Worm (Caenorhabditis elegans) whole organism, mixed stage, embryonic: ENCODE data around the gene F58A4.1.

Experiments used
- cnd-1 ChIP-seq: fragments of 200-800 bp; sonication (Bioruptor generic); optimal IDR thresholded peaks from 2 replicates; lab custom pipeline; 2018; ENCODE audit warnings: mild to moderate bottlenecking, missing genetic modification characterization, missing compliant biosample characterization
- elt-3 ChIP-seq: fragments of 150-350 bp; optimal IDR thresholded peaks from 2 replicates; lab custom pipeline; 2014; ENCODE audit warnings: missing biosample characterization, missing genetic modification characterization
- ham-2 ChIP-seq: fragments of 200-800 bp; sonication (Bioruptor generic); optimal IDR thresholded peaks from 2 replicates; lab custom pipeline; 2018; ENCODE audit warnings: mild to moderate bottlenecking, missing genetic modification characterization, missing compliant biosample characterization
- lin-13 ChIP-seq: fragments of 150-350 bp; optimal IDR thresholded peaks from 2 replicates; lab custom pipeline; 2014; ENCODE audit warnings: missing biosample characterization, missing genetic modification characterization
- mab-5 ChIP-seq: fragments of 150-350 bp; optimal IDR thresholded peaks from 2 replicates; lab custom pipeline; 2014; ENCODE audit warnings: missing biosample characterization, missing genetic modification characterization
- nhr-2 ChIP-seq: fragments of 150-350 bp; optimal IDR thresholded peaks from 2 replicates; lab custom pipeline; 2014; ENCODE audit warnings: missing biosample characterization, missing genetic modification characterization
- unc-39 ChIP-seq: fragments of 150-350 bp; optimal IDR thresholded peaks from 2 replicates; lab custom pipeline; 2014; ENCODE audit warnings: missing biosample characterization, missing genetic modification characterization
- unc-62 ChIP-seq: fragments of 150-350 bp; optimal IDR thresholded peaks from 2 replicates; lab custom pipeline; 2014; ENCODE audit warnings: missing biosample characterization, missing genetic modification reagents, missing genetic modification characterization
- ztf-11 ChIP-seq: fragments of 150-350 bp; optimal IDR thresholded peaks from 2 replicates; lab custom pipeline; 2014; ENCODE audit warnings: missing biosample characterization, missing genetic modification characterization

DNA sequence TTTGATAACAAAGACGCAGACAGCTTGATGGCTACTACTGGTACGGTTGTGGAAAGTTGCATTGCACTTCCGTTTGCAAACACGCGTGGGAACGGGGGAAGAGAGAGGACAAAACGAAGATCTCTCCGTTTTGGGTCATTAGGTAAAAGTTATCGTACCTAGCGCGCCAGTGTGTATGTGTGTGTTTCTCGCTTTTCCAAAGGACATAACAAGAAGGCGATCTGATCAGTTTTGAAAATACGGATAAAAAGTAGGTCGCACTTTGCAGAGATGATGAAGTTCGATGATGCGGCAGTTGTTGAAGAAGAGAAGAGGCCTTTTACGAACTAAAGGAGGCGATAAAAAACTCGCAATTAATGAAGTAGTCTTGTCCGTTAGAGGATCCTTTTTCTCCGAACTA is 46.8 kb downstream of the F58A4.1 start:
- TF ChIP-seq unc-62 (GFP tag; lab: Kevin White, UChicago) (no peak), cnd-1 (no peak), lin-13 (tag; lab: Kevin White, UChicago) (no peak), nhr-2 (tag; lab: Kevin White, UChicago) (no peak), elt-3 (tag; lab: Kevin White, UChicago) (no peak), ham-2 (no peak), unc-39 (no peak), ztf-11 (tag; lab: Kevin White, UChicago) (no peak), mab-5 (no peak)
